Worm (Caenorhabditis elegans) whole organism, L3 larva: ENCODE data around the gene F09E5.3.
"Not testable (repeated sequence)": the region's sequence is repeated elsewhere in the genome, so short reads cannot be mapped to it uniquely, and the experiment has no call there.

Experiments used
- R02D3.7 ChIP-seq: fragments of 150-350 bp; optimal IDR thresholded peaks from 2 replicates; lab custom pipeline; 2014; ENCODE audit warnings: missing biosample characterization, missing genetic modification characterization
- ZK546.5 ChIP-seq: sonication (generic microtip); optimal IDR thresholded peaks from 2 replicates; lab custom pipeline; 2017; ENCODE audit warnings: missing biosample characterization, missing genetic modification characterization
- aly-2 ChIP-seq: fragments of 150-350 bp; optimal IDR thresholded peaks from 2 replicates; lab custom pipeline; 2014; ENCODE audit warnings: missing biosample characterization, missing genetic modification characterization
- ama-1 ChIP-seq: fragments of 150-350 bp; optimal IDR thresholded peaks from 2 replicates; lab custom pipeline; 2018
- ceh-28 ChIP-seq: fragments of 150-350 bp; optimal IDR thresholded peaks from 2 replicates; lab custom pipeline; 2014; ENCODE audit warnings: missing biosample characterization, missing genetic modification reagents, missing genetic modification characterization
- ceh-82 ChIP-seq: fragments of 150-350 bp; optimal IDR thresholded peaks from 2 replicates; lab custom pipeline; 2014; ENCODE audit warnings: missing biosample characterization, missing genetic modification characterization
- daf-12 ChIP-seq: fragments of 150-350 bp; optimal IDR thresholded peaks from 2 replicates; lab custom pipeline; 2014; ENCODE audit warnings: missing biosample characterization, missing genetic modification reagents, missing genetic modification characterization
- egl-27 ChIP-seq: sonication (generic microtip); optimal IDR thresholded peaks from 4 replicates; lab custom pipeline; 2017; ENCODE audit warnings: missing biosample characterization, missing genetic modification reagents, missing genetic modification characterization
- egl-5 ChIP-seq: fragments of 150-350 bp; optimal IDR thresholded peaks from 2 replicates; lab custom pipeline; 2017; ENCODE audit warnings: missing biosample characterization, missing genetic modification reagents, missing genetic modification characterization, inconsistent platforms
- elt-2 ChIP-seq: sonication (generic microtip); optimal IDR thresholded peaks from 2 replicates; lab custom pipeline; 2016; ENCODE audit warnings: missing genetic modification reagents, mild to moderate bottlenecking, missing genetic modification characterization, missing compliant biosample characterization
- fkh-2 ChIP-seq: fragments of 150-350 bp; optimal IDR thresholded peaks from 2 replicates; lab custom pipeline; 2014; ENCODE audit warnings: missing biosample characterization, missing genetic modification reagents, missing genetic modification characterization
- hmg-11 ChIP-seq: sonication (generic microtip); optimal IDR thresholded peaks from 2 replicates; lab custom pipeline; 2016; ENCODE audit warnings: missing genetic modification characterization, missing compliant biosample characterization
- jun-1 ChIP-seq: fragments of 150-350 bp; optimal IDR thresholded peaks from 2 replicates; lab custom pipeline; 2014; ENCODE audit warnings: missing biosample characterization, missing genetic modification reagents, missing genetic modification characterization
- lin-15B ChIP-seq: fragments of 150-350 bp; optimal IDR thresholded peaks from 2 replicates; lab custom pipeline; 2014; ENCODE audit warnings: missing biosample characterization, missing genetic modification characterization
- lin-39 ChIP-seq: fragments of 150-350 bp; optimal IDR thresholded peaks from 2 replicates; lab custom pipeline; 2018; ENCODE audit warnings: missing biosample characterization, missing genetic modification reagents, missing genetic modification characterization
- lsy-12 ChIP-seq: sonication (generic microtip); optimal IDR thresholded peaks from 2 replicates; lab custom pipeline; 2016; ENCODE audit warnings: mild to moderate bottlenecking, missing genetic modification characterization, missing compliant biosample characterization
- mdl-1 ChIP-seq: fragments of 150-350 bp; optimal IDR thresholded peaks from 2 replicates; lab custom pipeline; 2014; ENCODE audit warnings: missing biosample characterization, missing genetic modification characterization
- mml-1 ChIP-seq: fragments of 150-350 bp; sonication (generic microtip); optimal IDR thresholded peaks from 3 replicates; lab custom pipeline; 2014; ENCODE audit warnings: missing biosample characterization, missing genetic modification characterization
- nfya-1 ChIP-seq: sonication (generic microtip); optimal IDR thresholded peaks from 2 replicates; lab custom pipeline; 2017; ENCODE audit warnings: missing genetic modification characterization, mild to moderate bottlenecking, missing compliant biosample characterization, antibody characterized with exemption, moderate library complexity; ENCODE audit not compliant: insufficient read depth
- nhr-11 ChIP-seq: fragments of 150-350 bp; optimal IDR thresholded peaks from 2 replicates; lab custom pipeline; 2014; ENCODE audit warnings: missing biosample characterization, missing genetic modification characterization
- nhr-23 ChIP-seq: fragments of 150-350 bp; optimal IDR thresholded peaks from 2 replicates; lab custom pipeline; 2014; ENCODE audit warnings: missing biosample characterization, missing genetic modification reagents, missing genetic modification characterization
- nhr-25 ChIP-seq: sonication (generic microtip); optimal IDR thresholded peaks from 2 replicates; lab custom pipeline; 2017; ENCODE audit warnings: missing biosample characterization, missing genetic modification characterization
- nhr-28 ChIP-seq: fragments of 150-350 bp; optimal IDR thresholded peaks from 2 replicates; lab custom pipeline; 2014; ENCODE audit warnings: missing biosample characterization, missing genetic modification characterization
- nhr-43 ChIP-seq: sonication (generic microtip); optimal IDR thresholded peaks from 2 replicates; lab custom pipeline; 2016; ENCODE audit warnings: mild to moderate bottlenecking, missing genetic modification characterization, missing compliant biosample characterization; ENCODE audit not compliant: poor library complexity, severe bottlenecking
- nhr-67 ChIP-seq: fragments of 150-350 bp; optimal IDR thresholded peaks from 2 replicates; lab custom pipeline; 2014; ENCODE audit warnings: missing biosample characterization, missing genetic modification characterization
- nhr-76 ChIP-seq: fragments of 150-350 bp; sonication (generic microtip); optimal IDR thresholded peaks from 5 replicates; lab custom pipeline; 2014; ENCODE audit warnings: missing biosample characterization, missing genetic modification characterization
- pha-4 ChIP-seq: fragments of 150-350 bp; optimal IDR thresholded peaks from 2 replicates; lab custom pipeline; 2014; ENCODE audit warnings: missing biosample characterization, missing genetic modification reagents, missing genetic modification characterization
- pqm-1 ChIP-seq: fragments of 150-350 bp; optimal IDR thresholded peaks from 2 replicates; lab custom pipeline; 2017; ENCODE audit warnings: missing biosample characterization, missing genetic modification characterization, inconsistent platforms
- sea-2 ChIP-seq: fragments of 150-350 bp; sonication (generic microtip); optimal IDR thresholded peaks from 4 replicates; lab custom pipeline; 2014; ENCODE audit warnings: missing biosample characterization, missing genetic modification reagents, missing genetic modification characterization
- skn-1 ChIP-seq: fragments of 150-350 bp; optimal IDR thresholded peaks from 2 replicates; lab custom pipeline; 2014; ENCODE audit warnings: missing biosample characterization, missing genetic modification characterization
- snpc-4 ChIP-seq: fragments of 150-350 bp; optimal IDR thresholded peaks from 2 replicates; lab custom pipeline; 2014; ENCODE audit warnings: missing biosample characterization, missing genetic modification characterization
- unc-39 ChIP-seq: sonication (generic microtip); optimal IDR thresholded peaks from 4 replicates; lab custom pipeline; 2017; ENCODE audit warnings: missing biosample characterization, missing genetic modification characterization
- zag-1 ChIP-seq: fragments of 150-350 bp; optimal IDR thresholded peaks from 2 replicates; lab custom pipeline; 2014; ENCODE audit warnings: missing biosample characterization, missing genetic modification characterization
- ztf-11 ChIP-seq: fragments of 150-350 bp; optimal IDR thresholded peaks from 2 replicates; lab custom pipeline; 2014; ENCODE audit warnings: missing biosample characterization, missing genetic modification characterization
- ztf-4 ChIP-seq: fragments of 150-350 bp; optimal IDR thresholded peaks from 2 replicates; lab custom pipeline; 2014; ENCODE audit warnings: missing biosample characterization, missing genetic modification characterization

The F09E5.3 gene

ce11 chrII:5342412-5342811 is 31.4 kb upstream of the F09E5.3 start:
- TF ChIP-seq hmg-11 (tag; lab: Kevin White, UChicago) = no peak
- no peak for TF ChIP-seq aly-2 (tag; lab: Kevin White, UChicago)
- TF ChIP-seq ztf-11 (tag; lab: Kevin White, UChicago) = no peak
- TF ChIP-seq nhr-28 (tag; lab: Kevin White, UChicago) = no peak
- no peak for TF ChIP-seq ztf-4 (tag; lab: Kevin White, UChicago)
- no peak for TF ChIP-seq snpc-4 (tag; lab: Kevin White, UChicago)
- TF ChIP-seq nhr-76 = no peak

- TF ChIP-seq pha-4 (tag; lab: Kevin White, UChicago) (no peak), elt-2 (tag; lab: Kevin White, UChicago) (no peak), ama-1 (no peak), nhr-25 (tag; lab: Kevin White, UChicago) (no peak), ztf-4 (tag; lab: Kevin White, UChicago) (no peak), R02D3.7 (tag; lab: Kevin White, UChicago) (no peak)
These were observed 29.0 kb upstream of the F09E5.3 start, which contains the start of gene F09E5.14 for ce11 chrII:5344775-5345174. F09E5.14 (minus strand) TSS chrII:5344875.

- TF ChIP-seq elt-2 (tag; lab: Kevin White, UChicago) (peak; percentile 62), nfya-1 (tag; lab: Kevin White, UChicago) (peak; percentile 74), jun-1 (tag; lab: Kevin White, UChicago) (peak; percentile 31), nhr-23 (peak; percentile 74), ceh-82 (tag; lab: Kevin White, UChicago) (peak; percentile 19), egl-5 (peak; percentile 11), ceh-28 (tag; lab: Kevin White, UChicago) (peak; percentile 42), nhr-43 (tag; lab: Kevin White, UChicago) (peak; percentile 43), lin-15B (peak; percentile 47), R02D3.7 (tag; lab: Kevin White, UChicago) (peak; percentile 61), lin-39 (tag; lab: Kevin White, UChicago) (peak; percentile 52), nhr-25 (tag; lab: Kevin White, UChicago) (peak; percentile 57), pha-4 (tag; lab: Kevin White, UChicago) (peak; percentile 72)
These were observed 27.4 kb upstream of the F09E5.3 start for ce11 chrII:5346350-5346749.

- not testable (repeated sequence) for TF ChIP-seq ztf-11, daf-12, ztf-4 (tag; lab: Kevin White, UChicago)
These were observed 23.4 kb upstream of the F09E5.3 start, which contains the start of gene F09E5.8 for ce11 chrII:5350357-5350756. F09E5.8 (plus strand) TSS chrII:5350669.

ce11 chrII:5351799-5352198 is 22.0 kb upstream of the F09E5.3 start, which contains the start of gene F09E5.7:
F09E5.7 (plus strand) TSS chrII:5352099.
- TF ChIP-seq lsy-12 (no peak), egl-5 (no peak)

ce11 chrII:5353642-5354041 is 20.2 kb upstream of the F09E5.3 start:
- no peak for TF ChIP-seq pqm-1 (tag; lab: Kevin White, UChicago)
- no peak for TF ChIP-seq ZK546.5 (tag; lab: Kevin White, UChicago)
- TF ChIP-seq elt-2 (tag; lab: Kevin White, UChicago) = peak; percentile 37
- TF ChIP-seq zag-1 (tag; lab: Kevin White, UChicago) = no peak
- TF ChIP-seq skn-1 (tag; lab: Kevin White, UChicago) = no peak
- peak; percentile 70 for TF ChIP-seq lsy-12
- peak; percentile 70 for TF ChIP-seq nhr-43 (tag; lab: Kevin White, UChicago)
- TF ChIP-seq egl-27 (tag; lab: Kevin White, UChicago) = no peak
- no peak for TF ChIP-seq nhr-67 (tag; lab: Kevin White, UChicago)
- TF ChIP-seq nhr-11 = no peak
- TF ChIP-seq, all 47 proteins: peak for 3

- TF ChIP-seq unc-39 (tag; lab: Kevin White, UChicago) (no peak), elt-2 (tag; lab: Kevin White, UChicago) (no peak), nhr-28 (tag; lab: Kevin White, UChicago) (no peak), pqm-1 (tag; lab: Kevin White, UChicago) (no peak), sea-2 (GFP tag; lab: Kevin White, UChicago) (no peak), zag-1 (tag; lab: Kevin White, UChicago) (no peak), mdl-1 (tag; lab: Kevin White, UChicago) (no peak), fkh-2 (tag; lab: Kevin White, UChicago) (no peak), nhr-43 (tag; lab: Kevin White, UChicago) (no peak), mml-1 (tag; lab: Kevin White, UChicago) (no peak), hmg-11 (tag; lab: Kevin White, UChicago) (no peak), lin-15B (no peak)
These were observed 18.4 kb upstream of the F09E5.3 start, which contains the start of gene srg-69 for ce11 chrII:5355384-5355783. srg-69 (plus strand) TSS chrII:5355684.
